Worm (Caenorhabditis elegans): ENCODE measurements around the gene nas-14.

- TF ChIP-seq unc-62 (GFP tag; optimal IDR thresholded peaks at IDR 0.05) (no peak), C34F6.9 (tag; optimal IDR thresholded peaks at IDR 0.05) (no peak), ztf-11 (tag; optimal IDR thresholded peaks at IDR 0.05) (no peak), ceh-82 (tag; optimal IDR thresholded peaks at IDR 0.05) (no peak), R02D3.7 (tag; optimal IDR thresholded peaks at IDR 0.05) (no peak), nhr-25 (tag; optimal IDR thresholded peaks at IDR 0.05) (no peak), nhr-11 (tag; optimal IDR thresholded peaks at IDR 0.05) (no peak), aly-2 (tag; optimal IDR thresholded peaks at IDR 0.05) (no peak), alr-1 (tag; optimal IDR thresholded peaks at IDR 0.05) (no peak), nhr-12 (tag; optimal IDR thresholded peaks at IDR 0.05) (no peak), elt-1 (tag; optimal IDR thresholded peaks at IDR 0.05) (no peak), nhr-237 (tag; optimal IDR thresholded peaks at IDR 0.05) (no peak), unc-39 (tag; optimal IDR thresholded peaks at IDR 0.05) (no peak)
Observed at ce11 chrIV:13121396-13121795, 48.9 kb upstream of the nas-14 start.
